Fruit fly (Drosophila melanogaster): ENCODE data around the gene nAChRbeta3.

The nAChRbeta3 gene

dm6 chr2L:516032-516993, 28.6 kb upstream of the nAChRbeta3 start (continued):
- TF ChIP-seq Nf-YA (GFP tag; IDR thresholded peaks at IDR 0.05) (peak; percentile 26; the same call in 1 of the 2 replicates), CG18476 (GFP tag; optimal IDR thresholded peaks at IDR 0.05) (peak; percentile 54), CG9609 (GFP tag; optimal IDR thresholded peaks at IDR 0.05) (peak; percentile 43), Hr78 (GFP tag; optimal IDR thresholded peaks at IDR 0.05) (peak in 1 of 2 experiments; percentile 55), sug (tag; optimal IDR thresholded peaks at IDR 0.05) (peak; percentile 55), Nf-YC (tag; optimal IDR thresholded peaks at IDR 0.05) (peak; percentile 90), Hmr (GFP tag; optimal IDR thresholded peaks at IDR 0.05) (peak; percentile 74), Gsc (GFP tag; IDR thresholded peaks at IDR 0.05) (no peak; the same call in 1 of the 2 replicates), ssp (GFP tag; IDR thresholded peaks at IDR 0.05) (peak; percentile 57), chif (GFP tag; optimal IDR thresholded peaks at IDR 0.05) (peak; percentile 72 to 80), trh (GFP tag; optimal IDR thresholded peaks at IDR 0.05) (peak; percentile 54), CG7372 (GFP tag; IDR thresholded peaks at IDR 0.05) (peak; percentile 64), psq (GFP tag; optimal IDR thresholded peaks at IDR 0.05) (peak; percentile 19), pfk (GFP tag; optimal IDR thresholded peaks at IDR 0.05) (no peak), CG2129 (GFP tag; IDR thresholded peaks at IDR 0.05; ENCODE audit: partially characterized antibody) (no peak), CG6272 (GFP tag; IDR thresholded peaks at IDR 0.05) (peak; percentile 47; the same call in 1 of the 2 replicates), CG13424 (tag; optimal IDR thresholded peaks at IDR 0.05) (peak; percentile 75), CG34376 (GFP tag; optimal IDR thresholded peaks at IDR 0.05) (no peak), CG7928 (GFP tag; optimal IDR thresholded peaks at IDR 0.05) (no peak), Dref (GFP tag; IDR thresholded peaks at IDR 0.05) (no peak), CG11093 (GFP tag; IDR thresholded peaks at IDR 0.05) (peak; percentile 69; the same call in 1 of the 3 replicates), CG7839 (tag; optimal IDR thresholded peaks at IDR 0.05) (peak; percentile 79), CG5180 (GFP tag; optimal IDR thresholded peaks at IDR 0.05) (peak; percentile 63), Mad (GFP tag; optimal IDR thresholded peaks at IDR 0.05) (peak; percentile 47), Xbp1 (GFP tag; optimal IDR thresholded peaks at IDR 0.05) (peak; percentile 82), CG8089 (GFP tag; optimal IDR thresholded peaks at IDR 0.05) (peak; percentile 61), Hand (GFP tag; optimal IDR thresholded peaks at IDR 0.05) (peak; percentile 65), CG7963 (GFP tag; IDR thresholded peaks at IDR 0.05; ENCODE audit: partially characterized antibody) (no peak), CG15269 (tag; optimal IDR thresholded peaks at IDR 0.05) (peak; percentile 72), Atf-2 (GFP tag; optimal IDR thresholded peaks at IDR 0.05) (peak; percentile 57), Ets97D (GFP tag; optimal IDR thresholded peaks at IDR 0.05) (no peak), Deaf1 (tag; optimal IDR thresholded peaks at IDR 0.05) (peak; percentile 36), dmrt99B (tag; optimal IDR thresholded peaks at IDR 0.05) (peak; percentile 86), Drgx (GFP tag; IDR thresholded peaks at IDR 0.05) (peak; percentile 61), CG14667 (GFP tag; IDR thresholded peaks at IDR 0.05) (peak; percentile 68; the same call in 1 of the 2 replicates), CG17612 (GFP tag; IDR thresholded peaks at IDR 0.05) (no peak), ftz-f1 (GFP tag; optimal IDR thresholded peaks at IDR 0.05) (no peak), gsb (GFP tag; IDR thresholded peaks at IDR 0.05) (peak; percentile 54; the same call in 1 of the 2 replicates), cad (GFP tag; optimal IDR thresholded peaks at IDR 0.05) (no peak), fu2 (GFP tag; optimal IDR thresholded peaks at IDR 0.05) (peak; percentile 45), CG16815 (GFP tag; optimal IDR thresholded peaks at IDR 0.05) (peak; percentile 62), zfh2 (GFP tag; optimal IDR thresholded peaks at IDR 0.05) (no peak), CG10565 (GFP tag; optimal IDR thresholded peaks at IDR 0.05) (no peak), CG43689 (GFP tag; IDR thresholded peaks at IDR 0.05) (0 out of 2 replicates have a peak, but pooled peaks have one; percentile 9), CG2712 (tag; optimal IDR thresholded peaks at IDR 0.05) (peak; percentile 87), CG9797 (GFP tag; optimal IDR thresholded peaks at IDR 0.05) (no peak), CG7271 (tag; optimal IDR thresholded peaks at IDR 0.05) (peak; percentile 4), HmgZ (tag; optimal IDR thresholded peaks at IDR 0.05) (peak; percentile 50)

Measured in whole organism, embryonic.